Worm (Caenorhabditis elegans): ENCODE measurements around the gene C16A3.2.

The C16A3.2 gene

DNA sequence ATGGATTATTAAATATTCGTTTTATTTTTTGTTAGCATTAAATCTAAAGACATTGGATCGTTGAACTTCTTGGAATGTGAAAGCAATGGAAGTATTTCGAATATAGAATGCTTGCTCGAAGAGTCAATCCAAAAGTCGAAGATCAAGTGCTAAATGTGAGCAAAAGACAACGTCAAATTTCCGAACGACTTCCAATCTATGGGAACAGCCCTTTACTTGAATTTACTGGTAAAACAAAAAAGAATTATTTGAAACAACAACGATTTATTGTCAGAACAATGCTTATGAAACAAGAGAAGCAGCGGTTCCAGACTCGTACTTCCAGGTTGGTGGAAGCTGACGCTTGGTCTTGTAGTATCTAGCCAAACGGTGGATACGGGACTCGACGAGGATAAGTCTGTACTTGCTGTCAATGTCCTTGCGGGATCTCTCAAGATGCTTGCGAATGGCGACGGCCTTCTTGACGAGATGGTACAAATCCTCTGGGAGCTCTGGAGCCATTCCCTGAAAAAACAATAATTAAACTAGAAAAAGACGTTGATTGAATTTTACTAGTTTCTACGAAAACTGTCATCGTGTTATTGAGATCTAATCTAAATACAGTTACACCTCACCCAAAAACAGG lies 15.7 kb upstream of the C16A3.2 start:
- TF ChIP-seq ceh-83 (GFP tag; optimal IDR thresholded peaks at IDR 0.05), result no peak
- no peak for TF ChIP-seq ztf-11 (tag; optimal IDR thresholded peaks at IDR 0.05)
- TF ChIP-seq tbx-8 (GFP tag; optimal IDR thresholded peaks at IDR 0.05), result no peak
- TF ChIP-seq M03D4.4 (tag; optimal IDR thresholded peaks at IDR 0.05), result no peak
- TF ChIP-seq cnd-1 (tag; optimal IDR thresholded peaks at IDR 0.05), result no peak
- no peak for TF ChIP-seq unc-39 (tag; optimal IDR thresholded peaks at IDR 0.05)
- no peak for TF ChIP-seq nhr-237 (tag; optimal IDR thresholded peaks at IDR 0.05)
- TF ChIP-seq nhr-28 (tag; optimal IDR thresholded peaks at IDR 0.05), result no peak
- TF ChIP-seq nhr-2 (tag; optimal IDR thresholded peaks at IDR 0.05), result no peak
- TF ChIP-seq sptf-1 (tag; optimal IDR thresholded peaks at IDR 0.05), result no peak
- TF ChIP-seq ceh-39 (tag; optimal IDR thresholded peaks at IDR 0.05), result no peak
- no peak for TF ChIP-seq unc-120 (tag; optimal IDR thresholded peaks at IDR 0.05; ENCODE audit: poor library complexity, severe bottlenecking)
- TF ChIP-seq mep-1 (tag; optimal IDR thresholded peaks at IDR 0.05), result no peak
- TF ChIP-seq nhr-12 (tag; optimal IDR thresholded peaks at IDR 0.05), result no peak
- no peak for TF ChIP-seq pha-4 (tag; optimal IDR thresholded peaks at IDR 0.05)
- no peak for TF ChIP-seq lsy-2 (tag; optimal IDR thresholded peaks at IDR 0.05)
- TF ChIP-seq drap-1 (GFP tag; optimal IDR thresholded peaks at IDR 0.05), result no peak
- TF ChIP-seq hlh-1 (tag; optimal IDR thresholded peaks at IDR 0.05), result no peak
- no peak for TF ChIP-seq sem-2 (GFP tag; optimal IDR thresholded peaks at IDR 0.05)

DNA sequence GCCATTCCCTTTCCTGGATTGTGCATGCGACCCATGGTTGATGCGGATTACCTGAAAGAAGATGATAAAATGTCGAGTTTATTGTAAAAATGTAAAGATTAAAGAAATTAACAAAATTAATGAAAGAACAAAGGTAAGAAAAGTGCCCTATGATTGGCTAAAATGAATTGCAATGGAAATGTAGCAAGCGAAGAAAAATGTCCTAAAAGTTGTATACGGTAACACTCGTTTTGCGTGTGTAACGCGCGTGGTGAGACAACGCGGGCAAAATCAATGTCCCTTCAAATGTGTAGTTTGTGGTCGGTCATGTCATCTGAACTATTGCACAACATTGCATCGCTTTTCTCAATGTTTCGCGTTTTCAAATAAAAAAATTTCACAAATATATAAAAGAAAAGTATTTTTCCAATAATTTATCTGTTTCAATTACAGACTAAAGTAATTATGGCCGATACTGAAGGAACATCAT lies 14.7 kb upstream of the C16A3.2 start, which contains the start of the genes rps-13 and nfx-1:
TSS of gene rps-13 (minus strand) at position 51 of the 469 bp plus-strand sequence.
TSS of gene nfx-1 (plus strand) at position 433 of the 469 bp plus-strand sequence.
- TF ChIP-seq elt-1 (tag; optimal IDR thresholded peaks at IDR 0.05; ENCODE audit: borderline replicate concordance, insufficient read depth) (no peak), ceh-39 (tag; optimal IDR thresholded peaks at IDR 0.05) (peak; percentile 30), tbx-8 (GFP tag; optimal IDR thresholded peaks at IDR 0.05) (no peak), cnd-1 (tag; optimal IDR thresholded peaks at IDR 0.05) (no peak), ceh-43 (GFP tag; optimal IDR thresholded peaks at IDR 0.05) (no peak), bed-3 (GFP tag; optimal IDR thresholded peaks at IDR 0.05) (no peak), flh-1 (GFP tag; optimal IDR thresholded peaks at IDR 0.05) (no peak), ztf-11 (tag; optimal IDR thresholded peaks at IDR 0.05) (no peak), ceh-83 (GFP tag; optimal IDR thresholded peaks at IDR 0.05) (no peak), lin-32 (GFP tag; optimal IDR thresholded peaks at IDR 0.05) (no peak), mep-1 (tag; optimal IDR thresholded peaks at IDR 0.05) (peak; percentile 93), mls-2 (tag; optimal IDR thresholded peaks at IDR 0.05) (peak; percentile 20), pha-4 (tag; optimal IDR thresholded peaks at IDR 0.05) (peak; percentile 88), nhr-76 (tag; optimal IDR thresholded peaks at IDR 0.05) (no peak), zip-8 (tag; optimal IDR thresholded peaks at IDR 0.05) (no peak), nhr-237 (tag; optimal IDR thresholded peaks at IDR 0.05) (peak; percentile 59), unc-62 (GFP tag; optimal IDR thresholded peaks at IDR 0.05) (no peak), snpc-4 (tag; optimal IDR thresholded peaks at IDR 0.05) (no peak), mab-5 (tag; optimal IDR thresholded peaks at IDR 0.05) (no peak), sem-2 (GFP tag; optimal IDR thresholded peaks at IDR 0.05) (no peak), lin-13 (tag; optimal IDR thresholded peaks at IDR 0.05) (peak; percentile 68), blmp-1 (tag; optimal IDR thresholded peaks at IDR 0.05) (no peak), sptf-1 (tag; optimal IDR thresholded peaks at IDR 0.05) (no peak), nhr-28 (tag; optimal IDR thresholded peaks at IDR 0.05) (no peak), unc-39 (tag; optimal IDR thresholded peaks at IDR 0.05) (no peak), ham-2 (GFP tag; optimal IDR thresholded peaks at IDR 0.05) (peak; percentile 34), unc-120 (tag; optimal IDR thresholded peaks at IDR 0.05; ENCODE audit: poor library complexity, severe bottlenecking) (peak; percentile 72), lsy-2 (tag; optimal IDR thresholded peaks at IDR 0.05) (peak; percentile 98), drap-1 (GFP tag; optimal IDR thresholded peaks at IDR 0.05) (peak; percentile 2), nhr-12 (tag; optimal IDR thresholded peaks at IDR 0.05) (no peak), M03D4.4 (tag; optimal IDR thresholded peaks at IDR 0.05) (no peak), hlh-1 (tag; optimal IDR thresholded peaks at IDR 0.05) (peak; percentile 65), elt-3 (tag; optimal IDR thresholded peaks at IDR 0.05) (no peak), nhr-2 (tag; optimal IDR thresholded peaks at IDR 0.05) (peak; percentile 56), ces-1 (GFP tag; optimal IDR thresholded peaks at IDR 0.05) (no peak)

DNA sequence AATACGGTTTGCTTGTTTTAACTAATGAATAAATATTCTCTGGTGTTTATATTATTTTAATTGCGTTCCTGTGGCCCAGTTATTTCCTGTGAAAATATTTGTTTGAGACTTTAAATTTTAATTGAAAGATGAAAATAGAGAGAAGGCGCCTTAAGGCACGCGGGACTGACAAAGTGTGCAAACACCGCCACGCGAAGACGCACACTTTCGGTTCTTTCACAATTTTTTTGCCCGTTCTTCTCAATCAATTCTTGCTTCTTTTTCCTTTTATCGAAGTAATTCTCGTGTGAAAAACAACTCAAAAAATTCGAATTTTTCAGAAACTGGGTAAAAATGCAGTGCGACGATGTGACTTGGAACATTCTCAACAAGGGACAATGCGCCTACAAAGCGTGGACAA lies 10.5 kb upstream of the C16A3.2 start, which contains the start of gene C16A3.6:
TSS of gene C16A3.6 (plus strand) at position 84 of the 400 bp plus-strand sequence.
- TF ChIP-seq unc-120 (tag; optimal IDR thresholded peaks at IDR 0.05; ENCODE audit: poor library complexity, severe bottlenecking) (peak; percentile 40), elt-1 (tag; optimal IDR thresholded peaks at IDR 0.05; ENCODE audit: borderline replicate concordance, insufficient read depth) (no peak), ces-1 (GFP tag; optimal IDR thresholded peaks at IDR 0.05) (no peak), sptf-1 (tag; optimal IDR thresholded peaks at IDR 0.05) (peak; percentile 28), lsy-2 (tag; optimal IDR thresholded peaks at IDR 0.05) (peak; percentile 37)
